Fruit fly (Drosophila melanogaster) whole organism: ENCODE data around the gene Pph13.

Source experiments
- CG8478 ChIP-seq: fragments of >200 bp; optimal IDR thresholded peaks from 2 replicates; lab custom pipeline; 2018; ENCODE audit warnings: inconsistent platforms
- Dll ChIP-seq: fragments of >200 bp; optimal IDR thresholded peaks from 2 replicates; lab custom pipeline; 2017
- EcR ChIP-seq, 2 experiments: fragments of >200 bp; optimal IDR thresholded peaks; 2 replicates each; lab custom pipeline; 2017; ENCODE audit warnings: missing biosample characterization in 2 of 2, missing genetic modification characterization in 2 of 2, missing genetic modification reagents in 2 of 2
- pan ChIP-seq: fragments of >200 bp; optimal IDR thresholded peaks from 2 replicates; lab custom pipeline; 2017
- psq ChIP-seq: fragments of >200 bp; optimal IDR thresholded peaks from 2 replicates; lab custom pipeline; 2017
- usp ChIP-seq: fragments of >200 bp; optimal IDR thresholded peaks from 2 replicates; lab custom pipeline; 2017; ENCODE audit warnings: missing biosample characterization, missing genetic modification characterization, mixed read lengths

DNA sequence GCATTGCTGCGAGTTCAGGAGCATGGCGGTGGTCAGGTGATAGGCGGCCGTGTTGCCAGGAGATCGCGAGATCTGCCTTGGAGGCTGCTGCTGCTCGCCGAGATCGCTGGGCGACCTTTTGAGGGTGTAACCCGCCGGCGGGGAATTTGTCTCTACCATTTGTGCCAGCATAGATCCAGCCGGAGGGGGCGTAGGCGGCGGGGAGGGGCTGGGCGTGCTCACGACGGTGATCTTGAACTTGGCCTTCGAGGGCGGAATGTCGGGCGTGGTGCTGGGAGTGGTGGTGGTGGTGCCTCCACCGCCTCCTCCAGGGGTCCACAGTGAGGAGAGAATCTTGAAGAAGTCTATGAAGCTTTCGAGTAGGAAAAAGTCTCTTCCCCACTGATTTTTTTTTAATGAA is 16.8 kb downstream of the Pph13 start:
- TF ChIP-seq CG8478 (lab: Kevin White, UChicago) (no peak), usp (GFP tag; lab: Kevin White, UChicago) (no peak), pan (no peak), psq (lab: Kevin White, UChicago) (no peak), EcR (GFP tag; optimal IDR thresholded peaks at IDR 0.05; lab: Kevin White, UChicago) (no peak), Dll (lab: Kevin White, UChicago) (no peak)
